Worm (Caenorhabditis elegans): ENCODE results near the gene fipr-6.

The fipr-6 gene

DNA sequence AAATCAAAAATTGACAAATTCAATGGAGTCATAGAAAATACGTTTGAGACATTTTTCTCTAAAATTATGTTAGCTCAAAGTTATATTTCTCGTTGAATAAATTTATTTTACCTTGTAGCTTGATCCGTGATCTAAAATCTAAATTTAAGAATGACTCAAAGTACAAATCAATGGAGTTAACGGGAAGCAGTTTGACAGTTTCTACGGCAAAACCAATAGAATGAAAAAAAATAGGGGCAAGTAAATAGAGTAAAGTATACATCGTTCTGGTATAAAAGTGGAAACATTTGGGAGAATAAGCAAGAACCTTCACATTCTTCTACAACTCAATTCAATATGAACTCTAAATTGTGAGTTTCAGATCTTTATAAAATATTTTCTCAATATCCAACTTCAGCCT is at the start of gene fipr-6:
TSS of gene fipr-6 (plus strand) at position 301 of the 400 bp plus-strand sequence.
- TF ChIP-seq ztf-29 (GFP tag; IDR thresholded peaks at IDR 0.05) (no peak), cog-1 (tag; optimal IDR thresholded peaks at IDR 0.05) (no peak), flt-1 (GFP tag; IDR thresholded peaks at IDR 0.05) (no peak), ref-1 (GFP tag; conservative IDR thresholded peaks at IDR 0.05) (no peak), tab-1 (GFP tag; IDR thresholded peaks at IDR 0.05) (no peak)

DNA sequence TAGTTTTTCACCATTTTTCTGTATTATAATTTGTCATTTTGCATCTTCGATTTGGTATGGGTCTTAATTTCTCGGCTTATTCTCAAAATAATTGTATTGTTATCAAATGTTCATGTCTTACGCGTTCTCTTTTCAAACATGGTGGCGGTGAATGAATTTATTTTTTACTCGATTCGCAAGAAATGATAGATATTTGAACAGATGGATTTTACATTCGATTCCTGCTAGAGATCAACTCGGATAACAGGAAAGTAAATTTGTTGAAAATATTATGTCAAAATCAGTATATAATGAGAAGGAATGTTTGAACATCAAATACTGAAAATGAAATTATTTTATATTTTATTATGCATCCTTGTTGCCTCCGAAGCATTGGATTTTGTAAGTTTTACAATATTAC is 48.0 kb upstream of the fipr-6 start, which contains the start of gene ZK856.4:
TSS of gene ZK856.4 (plus strand) at position 301 of the 400 bp plus-strand sequence.
- TF ChIP-seq cog-1 (tag; optimal IDR thresholded peaks at IDR 0.05), result no peak
- TF ChIP-seq ref-1 (GFP tag; conservative IDR thresholded peaks at IDR 0.05), result no peak

DNA sequence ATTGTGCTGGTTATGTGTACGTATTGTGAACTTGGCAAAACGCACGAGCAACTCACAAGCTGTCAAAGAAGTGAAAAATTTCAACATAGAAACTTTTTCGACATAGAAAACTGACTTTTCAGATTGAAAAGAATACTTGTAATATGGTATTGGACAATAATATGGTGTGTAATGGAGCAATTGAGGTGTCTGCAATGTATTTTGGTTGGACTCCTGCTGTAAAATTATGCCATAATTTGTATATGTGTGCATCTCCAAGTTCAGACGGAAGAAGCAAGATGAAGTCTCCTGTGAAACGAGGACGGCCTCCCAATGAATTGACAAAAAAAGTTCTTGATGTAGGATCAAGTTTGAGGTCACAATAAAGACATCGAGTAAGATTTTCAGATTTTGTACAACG is 47.2 kb upstream of the fipr-6 start:
- TF ChIP-seq klf-2 (GFP tag; conservative IDR thresholded peaks at IDR 0.05) (no peak), cog-1 (tag; optimal IDR thresholded peaks at IDR 0.05) (no peak), tab-1 (GFP tag; IDR thresholded peaks at IDR 0.05) (no peak), ref-1 (GFP tag; conservative IDR thresholded peaks at IDR 0.05) (no peak), T22C8.4 (GFP tag; IDR thresholded peaks at IDR 0.05) (no peak), med-1 (GFP tag; optimal IDR thresholded peaks at IDR 0.05; ENCODE audit: insufficient read depth) (no peak), ztf-23 (GFP tag; IDR thresholded peaks at IDR 0.05) (no peak)

DNA sequence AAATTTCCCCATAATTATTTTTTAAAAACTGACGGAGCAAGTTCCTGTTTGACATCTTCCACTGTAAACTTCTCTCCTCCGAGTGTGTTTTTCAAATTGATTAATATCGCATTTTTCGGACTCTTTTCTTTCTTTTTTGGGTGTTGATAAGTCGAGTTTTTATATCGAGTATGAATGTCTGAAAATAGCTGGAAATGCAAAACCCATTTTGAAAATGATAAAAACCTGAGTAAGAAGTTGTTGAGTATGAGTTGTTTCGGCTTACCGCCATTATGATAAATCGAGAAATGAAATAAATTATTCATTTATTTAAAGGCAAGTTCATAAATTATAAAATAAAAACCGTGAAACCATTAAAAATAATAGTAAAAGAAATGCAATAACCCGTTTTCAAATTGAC is 45.3 kb upstream of the fipr-6 start, which contains the start of gene ZK856.18:
TSS of gene ZK856.18 (minus strand) at position 289 of the 400 bp plus-strand sequence.
- no peak for TF ChIP-seq cog-1 (tag; optimal IDR thresholded peaks at IDR 0.05)

DNA sequence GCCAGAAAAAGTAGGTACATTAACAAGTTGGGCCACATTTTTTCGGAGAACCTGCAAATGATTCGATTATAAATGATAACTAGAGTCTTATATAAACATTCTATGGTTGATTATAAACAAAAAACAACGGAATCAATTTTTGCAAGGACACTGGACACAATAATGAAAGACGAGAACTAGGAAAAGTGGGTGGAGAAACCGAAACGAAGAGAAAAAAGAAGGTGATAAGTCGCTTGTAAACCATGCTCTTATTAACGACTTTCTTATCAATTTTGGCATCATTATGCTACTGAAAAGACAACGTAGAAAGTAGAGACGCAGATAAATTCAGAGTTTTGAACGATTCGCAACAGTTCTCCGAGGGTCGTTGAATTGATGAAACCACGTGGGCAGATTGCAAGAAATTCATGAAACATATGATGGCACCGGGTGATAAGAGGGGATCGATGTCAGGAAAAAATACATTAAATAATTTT is 40.9 kb upstream of the fipr-6 start, which contains the start of gene ZK856.5:
TSS of gene ZK856.5 (minus strand) at position 51 of the 476 bp plus-strand sequence.
- TF ChIP-seq med-1 (GFP tag; optimal IDR thresholded peaks at IDR 0.05; ENCODE audit: insufficient read depth), result no peak
- TF ChIP-seq ztf-29 (GFP tag; IDR thresholded peaks at IDR 0.05), result no peak

DNA sequence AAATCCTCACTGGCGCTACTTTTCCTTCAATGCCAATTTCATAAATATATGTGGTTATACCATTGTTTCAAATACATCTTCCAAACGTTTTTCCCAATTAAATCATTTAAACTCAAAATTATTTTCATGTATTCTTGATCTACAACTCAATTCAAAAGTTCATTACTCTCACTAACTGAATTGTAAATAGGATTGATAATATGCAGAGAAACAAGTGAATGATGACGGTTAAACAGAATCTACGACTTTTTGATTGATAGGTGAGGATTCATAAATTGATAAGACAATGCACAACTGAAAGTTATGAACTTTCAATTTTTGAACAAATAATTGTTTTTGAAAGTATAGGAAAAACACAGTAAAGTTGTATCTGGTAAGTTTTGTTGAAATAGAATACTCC is 39.8 kb upstream of the fipr-6 start:
- TF ChIP-seq T22C8.4 (GFP tag; IDR thresholded peaks at IDR 0.05) (no peak), ztf-23 (GFP tag; IDR thresholded peaks at IDR 0.05) (no peak), klf-2 (GFP tag; conservative IDR thresholded peaks at IDR 0.05) (no peak)

DNA sequence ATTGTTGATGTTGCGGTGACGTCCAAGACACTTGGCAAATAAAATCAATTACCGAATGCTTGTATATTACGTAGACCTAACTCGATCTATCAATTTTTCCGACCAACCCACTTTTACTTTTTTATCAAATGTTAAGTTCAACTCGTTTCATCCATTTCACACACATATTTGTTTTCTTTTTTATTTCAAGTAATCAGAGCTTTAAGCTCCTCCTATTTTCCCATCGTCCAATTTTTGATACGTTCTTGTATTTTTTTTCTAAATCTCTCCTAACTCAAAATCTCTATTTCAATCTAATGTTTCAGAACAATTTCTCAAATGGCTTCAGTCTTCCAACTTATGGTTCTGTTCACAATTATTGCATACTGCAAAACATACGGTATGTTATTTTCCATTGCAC is 32.6 kb upstream of the fipr-6 start, which contains the start of gene ZK856.6:
TSS of gene ZK856.6 (plus strand) at position 301 of the 400 bp plus-strand sequence.
- TF ChIP-seq T22C8.4 (GFP tag; IDR thresholded peaks at IDR 0.05) (no peak), klf-2 (GFP tag; conservative IDR thresholded peaks at IDR 0.05) (no peak), ztf-29 (GFP tag; IDR thresholded peaks at IDR 0.05) (no peak), ref-1 (GFP tag; conservative IDR thresholded peaks at IDR 0.05) (no peak), tab-1 (GFP tag; IDR thresholded peaks at IDR 0.05) (no peak), ztf-23 (GFP tag; IDR thresholded peaks at IDR 0.05) (no peak), med-1 (GFP tag; optimal IDR thresholded peaks at IDR 0.05; ENCODE audit: insufficient read depth) (no peak), flt-1 (GFP tag; IDR thresholded peaks at IDR 0.05) (no peak), cog-1 (tag; optimal IDR thresholded peaks at IDR 0.05) (no peak)

DNA sequence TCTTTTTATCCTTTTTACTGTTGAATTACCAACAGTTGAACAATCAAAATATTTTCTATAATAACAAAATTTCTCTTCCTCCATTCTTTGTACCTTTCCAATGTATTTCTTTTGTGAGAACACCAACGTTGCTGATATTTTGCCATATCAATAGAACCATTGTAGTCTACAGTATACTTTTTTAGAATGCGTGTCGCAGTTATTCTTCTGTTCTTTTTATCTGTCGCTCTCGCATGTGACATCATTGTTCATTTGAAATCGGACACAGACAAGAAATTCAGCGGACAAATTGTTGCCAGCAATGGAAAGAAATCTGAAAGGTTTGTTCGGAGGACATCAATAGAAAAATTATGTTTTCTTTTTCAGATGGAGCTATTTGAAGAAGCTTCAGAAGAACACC is 29.1 kb upstream of the fipr-6 start, which contains the start of gene ZK856.7:
TSS of gene ZK856.7 (plus strand) at position 186 of the 400 bp plus-strand sequence.
- TF ChIP-seq T22C8.4 (GFP tag; IDR thresholded peaks at IDR 0.05) (no peak), flt-1 (GFP tag; IDR thresholded peaks at IDR 0.05) (no peak), ztf-29 (GFP tag; IDR thresholded peaks at IDR 0.05) (no peak), tab-1 (GFP tag; IDR thresholded peaks at IDR 0.05) (no peak), cog-1 (tag; optimal IDR thresholded peaks at IDR 0.05) (no peak), klf-2 (GFP tag; conservative IDR thresholded peaks at IDR 0.05) (no peak), ztf-23 (GFP tag; IDR thresholded peaks at IDR 0.05) (no peak), med-1 (GFP tag; optimal IDR thresholded peaks at IDR 0.05; ENCODE audit: insufficient read depth) (no peak), ref-1 (GFP tag; conservative IDR thresholded peaks at IDR 0.05) (no peak)

DNA sequence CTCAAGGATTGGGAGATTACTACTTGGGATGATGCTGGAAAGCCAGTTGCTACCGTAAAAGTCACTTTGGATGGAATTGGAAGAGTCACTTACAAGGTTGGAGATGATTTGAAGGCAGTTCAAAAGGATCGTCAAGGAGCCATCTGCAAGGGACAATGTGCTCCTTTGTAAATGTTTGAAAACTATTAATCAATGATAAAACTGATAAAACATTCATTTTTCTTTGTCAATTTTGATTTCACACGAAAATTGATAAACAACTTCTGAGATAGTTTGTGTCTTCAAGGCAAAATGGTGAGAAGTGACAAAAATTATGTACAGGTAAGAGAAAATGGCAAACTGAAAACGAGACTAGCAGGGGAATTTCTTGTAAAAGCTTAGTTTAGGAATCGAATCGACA is 28.7 kb upstream of the fipr-6 start:
- TF ChIP-seq ztf-29 (GFP tag; IDR thresholded peaks at IDR 0.05) (no peak), cog-1 (tag; optimal IDR thresholded peaks at IDR 0.05) (no peak), med-1 (GFP tag; optimal IDR thresholded peaks at IDR 0.05; ENCODE audit: insufficient read depth) (no peak), ref-1 (GFP tag; conservative IDR thresholded peaks at IDR 0.05) (no peak), klf-2 (GFP tag; conservative IDR thresholded peaks at IDR 0.05) (no peak), flt-1 (GFP tag; IDR thresholded peaks at IDR 0.05) (no peak), T22C8.4 (GFP tag; IDR thresholded peaks at IDR 0.05) (no peak), tab-1 (GFP tag; IDR thresholded peaks at IDR 0.05) (no peak), ztf-23 (GFP tag; IDR thresholded peaks at IDR 0.05) (no peak)

DNA sequence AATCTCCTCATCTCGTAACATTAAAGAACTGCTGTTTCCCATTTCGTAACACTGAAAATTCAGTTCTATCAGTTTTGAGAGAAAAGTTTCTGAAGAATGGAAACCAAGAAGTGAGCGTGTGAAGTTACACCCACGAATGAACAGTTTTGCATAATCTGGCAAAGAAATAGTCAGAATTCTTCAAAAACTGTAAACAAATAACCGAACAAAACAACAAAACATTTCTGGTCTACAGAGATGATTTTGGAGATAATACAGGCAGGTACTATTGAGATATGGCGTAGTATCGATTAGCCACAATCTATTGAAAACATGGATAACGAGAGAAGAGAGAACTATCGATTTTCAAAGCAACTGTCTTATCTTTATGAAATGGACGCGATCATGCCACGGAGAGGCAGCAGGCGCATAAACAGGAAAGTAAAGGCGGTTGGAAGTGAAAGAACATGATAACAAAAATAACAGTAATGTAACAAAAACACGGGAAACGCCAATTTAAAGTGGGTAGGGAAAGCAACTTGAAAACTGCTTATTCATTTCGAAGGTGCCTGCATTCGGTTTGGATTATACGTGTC is 27.5 kb upstream of the fipr-6 start, which contains the start of gene chpf-1:
TSS of gene chpf-1 (minus strand) at position 51 of the 575 bp plus-strand sequence.
- TF ChIP-seq ref-1 (GFP tag; conservative IDR thresholded peaks at IDR 0.05) (no peak), T22C8.4 (GFP tag; IDR thresholded peaks at IDR 0.05) (no peak; the same call in 1 of the 2 replicates), tab-1 (GFP tag; IDR thresholded peaks at IDR 0.05) (no peak), klf-2 (GFP tag; conservative IDR thresholded peaks at IDR 0.05) (no peak), med-1 (GFP tag; optimal IDR thresholded peaks at IDR 0.05; ENCODE audit: insufficient read depth) (no peak), ztf-23 (GFP tag; IDR thresholded peaks at IDR 0.05) (no peak), cog-1 (tag; optimal IDR thresholded peaks at IDR 0.05) (no peak), flt-1 (GFP tag; IDR thresholded peaks at IDR 0.05) (no peak), ztf-29 (GFP tag; IDR thresholded peaks at IDR 0.05) (no peak)
